Fruit fly (Drosophila melanogaster): ENCODE data around the gene cona.
A peak's percentile ranks its signal among the peaks of the same experiment; 100 is the strongest.

The cona gene

dm6 chr3R:18402549-18403429, 17.2 kb downstream of the cona start, which contains the start of the genes Wdr37 and koko (continued):
- TF ChIP-seq CG7963 (GFP tag; IDR thresholded peaks at IDR 0.05; ENCODE audit: partially characterized antibody) (peak; percentile 35; the same call in 1 of the 3 replicates), Hand (GFP tag; optimal IDR thresholded peaks at IDR 0.05) (peak; percentile 85), CG15269 (tag; optimal IDR thresholded peaks at IDR 0.05) (peak; percentile 98), CG12942 (GFP tag; optimal IDR thresholded peaks at IDR 0.05) (peak; percentile 96), zen (tag; optimal IDR thresholded peaks at IDR 0.05) (peak; percentile 98), klu (GFP tag; IDR thresholded peaks at IDR 0.05) (peak; percentile 99), Ets65A (GFP tag) (peak; percentile 95), CG7987 (GFP tag; optimal IDR thresholded peaks at IDR 0.05) (peak; percentile 61), CG32772 (GFP tag; IDR thresholded peaks at IDR 0.05) (peak; percentile 99), yki (optimal IDR thresholded peaks at IDR 0.05) (no peak), CG14014 (GFP tag; IDR thresholded peaks at IDR 0.05) (peak; percentile 98), CG4282 (GFP tag; optimal IDR thresholded peaks at IDR 0.05) (no peak), CG10979 (tag; optimal IDR thresholded peaks at IDR 0.05) (peak; percentile 98), CG17361 (GFP tag; IDR thresholded peaks at IDR 0.05) (peak; percentile 100), CG5180 (GFP tag; optimal IDR thresholded peaks at IDR 0.05) (peak; percentile 52), odd (GFP tag; optimal IDR thresholded peaks at IDR 0.05) (peak; percentile 88), hth (optimal IDR thresholded peaks at IDR 0.05) (no peak), oc (tag; optimal IDR thresholded peaks at IDR 0.05) (peak; percentile 96)

- peak; percentile 36 for TF ChIP-seq dm (GFP tag; optimal IDR thresholded peaks at IDR 0.05)
- TF ChIP-seq CG14710 (tag; optimal IDR thresholded peaks at IDR 0.05): peak; percentile 62
- no peak for TF ChIP-seq zen2 (GFP tag; IDR thresholded peaks at IDR 0.05; ENCODE audit: partially characterized antibody)
- no peak for TF ChIP-seq Adf1 (GFP tag; IDR thresholded peaks at IDR 0.05)
- TF ChIP-seq schlank (tag; optimal IDR thresholded peaks at IDR 0.05): peak; percentile 34
- no peak for TF ChIP-seq GATAe (GFP tag; conservative IDR thresholded peaks at IDR 0.05)
- 0 out of 2 replicates have a peak, but pooled peaks have one; percentile 14 for TF ChIP-seq E2f1 (GFP tag; IDR thresholded peaks at IDR 0.05)
- no peak for TF ChIP-seq CG6791 (GFP tag; IDR thresholded peaks at IDR 0.05; ENCODE audit: partially characterized antibody)
- 0 out of 3 replicates have a peak, but pooled peaks have one; percentile 8 for TF ChIP-seq CG11695 (GFP tag; IDR thresholded peaks at IDR 0.05)
- TF ChIP-seq Gsc (GFP tag; IDR thresholded peaks at IDR 0.05): no peak
- peak; percentile 20 for TF ChIP-seq CG1792 (GFP tag; optimal IDR thresholded peaks at IDR 0.05)
- peak; percentile 4 for TF ChIP-seq Atf3 (GFP tag; optimal IDR thresholded peaks at IDR 0.05)
- TF ChIP-seq cato (GFP tag; optimal IDR thresholded peaks at IDR 0.05; ENCODE audit: borderline replicate concordance): peak; percentile 48
- TF ChIP-seq Lim3 (GFP tag; IDR thresholded peaks at IDR 0.05): no peak
- peak; percentile 81 for TF ChIP-seq HmgZ (tag; optimal IDR thresholded peaks at IDR 0.05)
- TF ChIP-seq CG17829 (tag; optimal IDR thresholded peaks at IDR 0.05): peak; percentile 59
- peak; percentile 3 for TF ChIP-seq CG9437 (GFP tag; optimal IDR thresholded peaks at IDR 0.05)
- TF ChIP-seq hkb (optimal IDR thresholded peaks at IDR 0.05): no peak
- peak; percentile 59 for TF ChIP-seq hkb (GFP tag; IDR thresholded peaks at IDR 0.05)
- TF ChIP-seq seq (GFP tag; IDR thresholded peaks at IDR 0.05): no peak
- no peak for TF ChIP-seq salm (tag; optimal IDR thresholded peaks at IDR 0.05)
- TF ChIP-seq Trl (optimal IDR thresholded peaks at IDR 0.05): no peak
- TF ChIP-seq Trl (GFP tag; optimal IDR thresholded peaks at IDR 0.05): peak; percentile 72
- peak; percentile 52 for TF ChIP-seq CG10979 (tag; optimal IDR thresholded peaks at IDR 0.05)
- peak; percentile 28 for TF ChIP-seq Nf-YB (GFP tag; optimal IDR thresholded peaks at IDR 0.05)
- TF ChIP-seq CG33557 (GFP tag; optimal IDR thresholded peaks at IDR 0.05): peak; percentile 40
- TF ChIP-seq Mrtf (GFP tag; IDR thresholded peaks at IDR 0.05): no peak
- 0 out of 2 replicates have a peak, but pooled peaks have one; percentile 8 for TF ChIP-seq Taf1 (GFP tag; IDR thresholded peaks at IDR 0.05)
- peak; percentile 37 for TF ChIP-seq BEAF-32 (GFP tag; optimal IDR thresholded peaks at IDR 0.05)
- TF ChIP-seq trh (GFP tag; optimal IDR thresholded peaks at IDR 0.05): no peak
- no peak for TF ChIP-seq CG16779 (GFP tag; IDR thresholded peaks at IDR 0.05)
- TF ChIP-seq CG18764 (GFP tag; optimal IDR thresholded peaks at IDR 0.05): peak; percentile 52
These were observed 19.1 kb downstream of the cona start, which contains the start of gene CG7685 for dm6 chr3R:18404713-18405112. Gene CG7685 (plus strand): TSS chr3R:18404940.
